Worm (Caenorhabditis elegans): ENCODE measurements around the gene thn-2.

thn-2 gene

DNA sequence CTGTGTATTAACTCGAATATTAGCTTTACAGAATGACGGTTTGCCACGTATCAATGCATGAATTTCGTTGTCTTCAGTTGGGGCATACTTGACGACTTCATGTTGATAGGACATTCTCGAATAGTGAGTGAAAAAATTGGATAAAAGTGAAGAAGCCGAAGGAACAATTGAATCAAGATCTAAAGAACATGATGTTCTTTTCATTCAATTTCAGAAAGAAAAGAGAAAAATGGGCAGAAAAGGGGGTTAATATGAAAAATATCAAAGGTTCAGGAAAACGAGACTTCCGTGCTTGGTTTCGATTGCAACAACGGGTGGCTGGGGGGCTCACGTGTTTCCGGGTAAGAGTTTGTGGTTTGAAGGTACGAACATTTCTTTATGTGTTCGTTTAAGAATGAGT lies 31.6 kb downstream of the thn-2 start:
- TF ChIP-seq elt-3 (tag; optimal IDR thresholded peaks at IDR 0.05) = no peak
- no peak for TF ChIP-seq nhr-23 (tag; optimal IDR thresholded peaks at IDR 0.05)
- no peak for TF ChIP-seq Y55F3AM.14 (GFP tag; optimal IDR thresholded peaks at IDR 0.05)
- no peak for TF ChIP-seq ceh-16 (tag; optimal IDR thresholded peaks at IDR 0.05)
- no peak for TF ChIP-seq ama-1 (optimal IDR thresholded peaks at IDR 0.05)

DNA sequence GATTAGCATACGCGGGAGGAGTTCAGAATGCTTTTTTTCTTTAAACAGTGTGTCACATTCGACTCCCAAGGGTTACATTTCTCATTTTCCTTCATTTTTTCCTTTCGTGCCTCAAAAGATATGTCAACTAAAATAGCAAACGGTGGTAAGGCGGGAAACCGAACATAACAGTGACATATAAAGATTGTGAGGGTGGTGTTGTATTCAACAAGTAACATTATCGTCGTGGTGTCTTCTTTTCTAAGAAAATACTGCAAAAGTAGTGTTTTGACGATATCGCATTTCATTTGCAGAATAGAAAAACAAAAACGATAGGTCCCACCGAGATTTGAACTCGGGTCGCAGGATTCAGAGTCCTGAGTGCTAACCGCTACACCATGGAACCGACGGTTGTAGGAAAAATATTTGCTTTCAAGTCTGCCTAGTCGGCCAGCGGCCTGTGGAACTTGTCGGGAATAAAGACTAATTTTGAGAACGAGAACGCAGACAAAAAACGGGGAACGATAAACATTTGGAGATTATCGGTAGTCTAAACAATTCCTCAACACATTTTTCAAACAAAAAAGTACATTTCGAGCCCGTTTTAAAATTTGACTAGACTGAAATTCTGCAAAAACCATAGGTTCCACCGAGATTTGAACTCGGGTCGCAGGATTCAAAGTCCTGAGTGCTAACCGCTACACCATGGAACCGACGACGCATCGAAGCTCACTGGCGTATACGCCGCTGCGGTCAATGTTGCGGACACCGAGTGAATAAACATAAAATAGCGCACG lies 33.8 kb downstream of the thn-2 start:
- TF ChIP-seq C34F6.9 (tag; optimal IDR thresholded peaks at IDR 0.05) (peak; percentile 4), unc-62 (GFP tag; optimal IDR thresholded peaks at IDR 0.05) (no peak), egl-27 (tag; optimal IDR thresholded peaks at IDR 0.05) (no peak), sma-9 (GFP tag; optimal IDR thresholded peaks at IDR 0.05) (peak; percentile 21), sma-9 (tag; optimal IDR thresholded peaks at IDR 0.05) (no peak), ztf-1 (GFP tag; conservative IDR thresholded peaks at IDR 0.05) (no peak), nhr-6 (tag; optimal IDR thresholded peaks at IDR 0.05) (no peak), sma-3 (GFP tag; optimal IDR thresholded peaks at IDR 0.05) (peak; percentile 13), nhr-21 (tag; optimal IDR thresholded peaks at IDR 0.05) (no peak), lsy-2 (tag; optimal IDR thresholded peaks at IDR 0.05) (peak in 1 of 2 experiments; percentile 26), unc-55 (GFP tag; optimal IDR thresholded peaks at IDR 0.05) (no peak), nhr-129 (tag; optimal IDR thresholded peaks at IDR 0.05) (peak; percentile 58), R02D3.7 (tag; optimal IDR thresholded peaks at IDR 0.05) (no peak), nhr-77 (tag; optimal IDR thresholded peaks at IDR 0.05) (no peak), lin-11 (tag; optimal IDR thresholded peaks at IDR 0.05) (peak; percentile 11), gmeb-1 (tag; optimal IDR thresholded peaks at IDR 0.05) (no peak), nhr-23 (tag; optimal IDR thresholded peaks at IDR 0.05) (no peak), skn-1 (tag; optimal IDR thresholded peaks at IDR 0.05) (no peak), crh-2 (tag; optimal IDR thresholded peaks at IDR 0.05) (no peak), zag-1 (tag; optimal IDR thresholded peaks at IDR 0.05) (no peak), lin-13 (GFP tag; optimal IDR thresholded peaks at IDR 0.05) (no peak), ztf-11 (tag; optimal IDR thresholded peaks at IDR 0.05) (no peak), dmd-4 (tag; optimal IDR thresholded peaks at IDR 0.05) (no peak)

- TF ChIP-seq zag-1 (tag; optimal IDR thresholded peaks at IDR 0.05) (no peak), dmd-4 (tag; optimal IDR thresholded peaks at IDR 0.05) (no peak), gmeb-1 (tag; optimal IDR thresholded peaks at IDR 0.05) (peak; percentile 36), sma-3 (GFP tag; optimal IDR thresholded peaks at IDR 0.05) (peak; percentile 8), lsy-2 (tag; optimal IDR thresholded peaks at IDR 0.05) (peak; percentile 13 to 58), sma-9 (GFP tag; optimal IDR thresholded peaks at IDR 0.05) (peak; percentile 48), sma-9 (tag; optimal IDR thresholded peaks at IDR 0.05) (no peak), lin-13 (GFP tag; optimal IDR thresholded peaks at IDR 0.05) (peak; percentile 37), lin-11 (tag; optimal IDR thresholded peaks at IDR 0.05) (peak; percentile 19), nhr-11 (tag; optimal IDR thresholded peaks at IDR 0.05) (no peak), ztf-4 (tag; optimal IDR thresholded peaks at IDR 0.05) (no peak), nhr-10 (tag; optimal IDR thresholded peaks at IDR 0.05) (no peak), Y55F3AM.14 (GFP tag; optimal IDR thresholded peaks at IDR 0.05) (peak; percentile 35), unc-55 (GFP tag; optimal IDR thresholded peaks at IDR 0.05) (peak; percentile 51), mab-5 (tag; optimal IDR thresholded peaks at IDR 0.05) (no peak), F13H6.1 (tag; optimal IDR thresholded peaks at IDR 0.05) (peak; percentile 42), egl-27 (tag; optimal IDR thresholded peaks at IDR 0.05) (peak; percentile 16), sem-4 (tag; optimal IDR thresholded peaks at IDR 0.05) (no peak), unc-62 (GFP tag; optimal IDR thresholded peaks at IDR 0.05) (no peak), C34F6.9 (tag; optimal IDR thresholded peaks at IDR 0.05) (peak; percentile 35), nhr-129 (tag; optimal IDR thresholded peaks at IDR 0.05) (peak; percentile 91), nhr-25 (tag; optimal IDR thresholded peaks at IDR 0.05) (no peak), nhr-77 (tag; optimal IDR thresholded peaks at IDR 0.05) (no peak), ztf-11 (tag; optimal IDR thresholded peaks at IDR 0.05) (no peak), fos-1 (tag; optimal IDR thresholded peaks at IDR 0.05) (peak; percentile 55), snpc-4 (tag; optimal IDR thresholded peaks at IDR 0.05) (no peak)
Measured at ce11 chrIV:12417536-12418195, 34.7 kb downstream of the thn-2 start, which contains the start of gene F08G5.3. F08G5.3 (minus strand) TSS chrIV:12417586.
